Worm (Caenorhabditis elegans): ENCODE measurements around the gene uaf-1.

uaf-1 gene

ce11 chrIII:1040059-1040458 is 36.3 kb downstream of the uaf-1 start:
- TF ChIP-seq unc-42 (tag; optimal IDR thresholded peaks at IDR 0.05): no peak
- no peak for TF ChIP-seq gmeb-2 (tag; optimal IDR thresholded peaks at IDR 0.05)
- TF ChIP-seq pha-2 (tag; optimal IDR thresholded peaks at IDR 0.05): no peak
- no peak for TF ChIP-seq che-1 (tag; optimal IDR thresholded peaks at IDR 0.05)

ce11 chrIII:1037173-1037572 is 39.2 kb downstream of the uaf-1 start, which contains the start of the genes chin-1 and BE0003N10.1:
Gene chin-1, minus strand, starts transcription at chrIII:1037212.
Gene BE0003N10.1, plus strand, starts transcription at chrIII:1037492.
- TF ChIP-seq ceh-30 (tag; optimal IDR thresholded peaks at IDR 0.05) (peak; percentile 9), ttx-3 (tag; optimal IDR thresholded peaks at IDR 0.05) (peak; percentile 5), C08G9.2 (tag; optimal IDR thresholded peaks at IDR 0.05) (no peak)

- TF ChIP-seq ets-4 (tag; optimal IDR thresholded peaks at IDR 0.05): no peak
- TF ChIP-seq lim-6 (tag; optimal IDR thresholded peaks at IDR 0.05): no peak
Measured at ce11 chrIII:1034853-1035252, 41.5 kb downstream of the uaf-1 start.

- TF ChIP-seq ceh-30 (tag; optimal IDR thresholded peaks at IDR 0.05): no peak
- no peak for TF ChIP-seq C08G9.2 (tag; optimal IDR thresholded peaks at IDR 0.05)
- TF ChIP-seq elt-4 (tag; optimal IDR thresholded peaks at IDR 0.05): no peak
- TF ChIP-seq lin-11 (tag; optimal IDR thresholded peaks at IDR 0.05): no peak
Measured at ce11 chrIII:1030965-1031364, 45.4 kb downstream of the uaf-1 start, which contains the start of the genes clc-26 and E_BE45912.2. Gene clc-26, minus strand, starts transcription at chrIII:1031065. Gene E_BE45912.2, minus strand, starts transcription at chrIII:1031103.

- TF ChIP-seq mec-3 (tag; optimal IDR thresholded peaks at IDR 0.05; ENCODE audit: borderline replicate concordance) (no peak), hlh-15 (tag; optimal IDR thresholded peaks at IDR 0.05) (no peak), elt-2 (tag; optimal IDR thresholded peaks at IDR 0.05) (peak; percentile 37), madf-2 (tag; optimal IDR thresholded peaks at IDR 0.05) (no peak)
Measured at ce11 chrIII:1028233-1028632, 48.1 kb downstream of the uaf-1 start.

ce11 chrIII:1026261-1026660 is 50.1 kb downstream of the uaf-1 start, which contains the start of gene clc-25:
Gene clc-25, minus strand, starts transcription at chrIII:1026361.
- TF ChIP-seq ceh-2 (tag; optimal IDR thresholded peaks at IDR 0.05): no peak
- no peak for TF ChIP-seq pha-2 (tag; optimal IDR thresholded peaks at IDR 0.05)
- no peak for TF ChIP-seq syd-9 (tag; optimal IDR thresholded peaks at IDR 0.05)
- TF ChIP-seq tbx-7 (tag; optimal IDR thresholded peaks at IDR 0.05): no peak
- TF ChIP-seq ceh-30 (tag; optimal IDR thresholded peaks at IDR 0.05): no peak
- no peak for TF ChIP-seq nhr-232 (tag; optimal IDR thresholded peaks at IDR 0.05)
- no peak for TF ChIP-seq sox-4 (tag; optimal IDR thresholded peaks at IDR 0.05)

ce11 chrIII:1020732-1021131 is 55.6 kb downstream of the uaf-1 start, which contains the start of gene clc-23:
Gene clc-23, plus strand, starts transcription at chrIII:1020954.
- TF ChIP-seq pag-3 (tag; optimal IDR thresholded peaks at IDR 0.05; ENCODE audit: borderline replicate concordance): no peak
- no peak for TF ChIP-seq ceh-24 (tag; optimal IDR thresholded peaks at IDR 0.05)
- TF ChIP-seq hlh-15 (tag; optimal IDR thresholded peaks at IDR 0.05): no peak
- TF ChIP-seq ceh-31 (tag; optimal IDR thresholded peaks at IDR 0.05): no peak
- TF ChIP-seq lim-6 (tag; optimal IDR thresholded peaks at IDR 0.05): no peak
- no peak for TF ChIP-seq fax-1 (tag; optimal IDR thresholded peaks at IDR 0.05)
- no peak for TF ChIP-seq ets-4 (tag; optimal IDR thresholded peaks at IDR 0.05)
- no peak for TF ChIP-seq gmeb-2 (tag; optimal IDR thresholded peaks at IDR 0.05)
- TF ChIP-seq ceh-45 (GFP tag; IDR thresholded peaks at IDR 0.05): no peak

ce11 chrIII:1016080-1016479 is 60.3 kb downstream of the uaf-1 start, which contains the start of gene Y34F4.3:
Gene Y34F4.3, minus strand, starts transcription at chrIII:1016180.
- TF ChIP-seq tbx-7 (tag; optimal IDR thresholded peaks at IDR 0.05) (no peak), elt-2 (tag; optimal IDR thresholded peaks at IDR 0.05) (no peak)

Measured in whole organism, late embryonic.